Fruit fly (Drosophila melanogaster) whole organism, embryonic: ENCODE results near the gene Dpy-30L1.

ENCODE experiments used
- Abd-B ChIP-seq: fragments of 200-800 bp; sonication (Bioruptor generic); optimal IDR thresholded peaks from 2 replicates; lab custom pipeline; 2018; ENCODE audit warnings: missing biosample characterization, mild to moderate bottlenecking, missing genetic modification characterization, moderate library complexity
- BtbVII ChIP-seq: fragments of 200-800 bp; sonication (Bioruptor generic); optimal IDR thresholded peaks from 3 replicates; lab custom pipeline; 2017; ENCODE audit warnings: missing biosample characterization, mild to moderate bottlenecking, missing genetic modification characterization
- CG10209 ChIP-seq: fragments of 200-800 bp; sonication (Bioruptor generic); optimal IDR thresholded peaks from 3 replicates; lab custom pipeline; 2017; ENCODE audit warnings: missing biosample characterization, mild to moderate bottlenecking, missing genetic modification characterization, missing genetic modification reagents
- CG10979 ChIP-seq: fragments of 200-800 bp; sonication (Bioruptor generic); optimal IDR thresholded peaks from 2 replicates; lab custom pipeline; 2018; ENCODE audit warnings: missing biosample characterization, mild to moderate bottlenecking, missing genetic modification characterization, moderate library complexity
- CG11560 ChIP-seq: fragments of 200-800 bp; sonication (Bioruptor generic); IDR thresholded peaks from 3 replicates; pipeline ENCODE4 v1.3.6; 2022; ENCODE audit warnings: missing biosample characterization, missing genetic modification characterization
- CG12104 ChIP-seq: fragments of 200-800 bp; sonication (Bioruptor generic); optimal IDR thresholded peaks from 3 replicates; lab custom pipeline; 2016; ENCODE audit warnings: missing biosample characterization, missing genetic modification characterization
- CG12659 ChIP-seq: fragments of 200-800 bp; sonication (Bioruptor generic); optimal IDR thresholded peaks from 3 replicates; lab custom pipeline; 2017; ENCODE audit warnings: mild to moderate bottlenecking, missing biosample characterization, missing genetic modification reagents, missing genetic modification characterization
- CG14710 ChIP-seq: fragments of 200-800 bp; sonication (Bioruptor generic); optimal IDR thresholded peaks from 3 replicates; lab custom pipeline; 2019; ENCODE audit warnings: missing biosample characterization, mild to moderate bottlenecking, missing genetic modification characterization, moderate library complexity
- CG15011 ChIP-seq: fragments of 200-800 bp; sonication (Bioruptor generic); optimal IDR thresholded peaks from 3 replicates; lab custom pipeline; 2018; ENCODE audit warnings: missing biosample characterization, mild to moderate bottlenecking, missing genetic modification characterization
- CG15601 ChIP-seq: fragments of 200-800 bp; sonication (Bioruptor generic); optimal IDR thresholded peaks from 3 replicates; lab custom pipeline; 2019; ENCODE audit warnings: missing biosample characterization, mild to moderate bottlenecking, missing genetic modification characterization, moderate library complexity
- CG1603 ChIP-seq: fragments of 200-800 bp; sonication (Bioruptor generic); optimal IDR thresholded peaks from 2 replicates; lab custom pipeline; 2019; ENCODE audit warnings: missing biosample characterization, mild to moderate bottlenecking, missing genetic modification characterization, moderate library complexity
- CG1832 ChIP-seq: fragments of 200-800 bp; sonication (Bioruptor generic); optimal IDR thresholded peaks from 2 replicates; lab custom pipeline; 2017; ENCODE audit warnings: missing biosample characterization, mild to moderate bottlenecking, missing genetic modification characterization, inconsistent platforms
- CG18599 ChIP-seq: fragments of 200-800 bp; sonication (Bioruptor generic); optimal IDR thresholded peaks from 3 replicates; lab custom pipeline; 2017; ENCODE audit warnings: missing biosample characterization, missing genetic modification characterization, mild to moderate bottlenecking, moderate library complexity, missing genetic modification reagents
- CG3065 ChIP-seq: fragments of 200-800 bp; sonication (Bioruptor generic); optimal IDR thresholded peaks from 2 replicates; lab custom pipeline; 2016; ENCODE audit warnings: missing biosample characterization, missing genetic modification characterization
- CG3995 ChIP-seq: fragments of 200-800 bp; sonication (Bioruptor generic); optimal IDR thresholded peaks from 3 replicates; lab custom pipeline; 2016; ENCODE audit warnings: missing biosample characterization, missing genetic modification characterization
- CG42726 ChIP-seq: fragments of 200-800 bp; sonication (Bioruptor generic); IDR thresholded peaks from 2 replicates; pipeline ENCODE4 v1.3.6; 2022; ENCODE audit warnings: missing biosample characterization, missing genetic modification characterization; ENCODE audit not compliant: partially characterized antibody
- CG43689 ChIP-seq: fragments of 200-800 bp; sonication (Bioruptor generic); IDR thresholded peaks from 2 replicates; pipeline ENCODE4 v1.3.6; 2022; ENCODE audit warnings: missing biosample characterization, missing genetic modification characterization
- CG4730 ChIP-seq: fragments of 200-800 bp; sonication (Bioruptor generic); IDR thresholded peaks from 2 replicates; pipeline ENCODE4 v1.3.6; 2022; ENCODE audit warnings: missing biosample characterization, missing genetic modification characterization
- CG7556 ChIP-seq: fragments of 200-800 bp; sonication (Bioruptor generic); optimal IDR thresholded peaks from 2 replicates; lab custom pipeline; 2017; ENCODE audit warnings: missing biosample characterization, mild to moderate bottlenecking, missing genetic modification characterization
- CG7963 ChIP-seq: fragments of 200-800 bp; sonication (Bioruptor generic); IDR thresholded peaks from 3 replicates; pipeline ENCODE4 v1.3.6; 2022; ENCODE audit warnings: missing biosample characterization, missing genetic modification characterization; ENCODE audit not compliant: partially characterized antibody
- CG9609 ChIP-seq: fragments of 200-800 bp; sonication (Bioruptor generic); optimal IDR thresholded peaks from 3 replicates; lab custom pipeline; 2016; ENCODE audit warnings: missing biosample characterization, missing genetic modification characterization
- CHES-1-like ChIP-seq: fragments of 200-800 bp; sonication (Bioruptor generic); optimal IDR thresholded peaks from 2 replicates; lab custom pipeline; 2016; ENCODE audit warnings: missing biosample characterization, missing genetic modification characterization
- CkIIα-i1 ChIP-seq: fragments of 200-800 bp; sonication (Bioruptor generic); IDR thresholded peaks from 2 replicates; pipeline ENCODE4 v1.3.6; 2022; ENCODE audit warnings: missing biosample characterization, missing genetic modification characterization
- D ChIP-seq, 2 experiments: fragments of 200-800 bp in 1 of 2; fragments of >200 bp in 1 of 2; sonication (Bioruptor generic) in 1 of 2; optimal IDR thresholded peaks; 2 replicates in 1 of 2; 3 replicates in 1 of 2; lab custom pipeline; 2017; ENCODE audit warnings: mild to moderate bottlenecking in 1 of 2, missing biosample characterization in 1 of 2, missing genetic modification characterization in 1 of 2, missing genetic modification reagents in 1 of 2
- Fer3 ChIP-seq: fragments of 200-800 bp; sonication (Bioruptor generic); optimal IDR thresholded peaks from 2 replicates; lab custom pipeline; 2018; ENCODE audit warnings: missing biosample characterization, mild to moderate bottlenecking, missing genetic modification characterization, moderate library complexity
- Gug ChIP-seq: fragments of 200-800 bp; sonication (Bioruptor generic); IDR thresholded peaks from 4 replicates; pipeline ENCODE4 v1.3.6; 2022; ENCODE audit warnings: missing biosample characterization, missing genetic modification characterization
- Hand ChIP-seq: fragments of 200-800 bp; sonication (Bioruptor generic); optimal IDR thresholded peaks from 2 replicates; lab custom pipeline; 2017; ENCODE audit warnings: mild to moderate bottlenecking, missing biosample characterization, missing genetic modification reagents, missing genetic modification characterization
- Mad ChIP-seq: fragments of 200-800 bp; sonication (Bioruptor generic); optimal IDR thresholded peaks from 2 replicates; lab custom pipeline; 2016; ENCODE audit warnings: missing biosample characterization, missing genetic modification characterization
- NC2β ChIP-seq: fragments of 200-800 bp; sonication (Bioruptor generic); optimal IDR thresholded peaks from 2 replicates; lab custom pipeline; 2016; ENCODE audit warnings: missing biosample characterization, missing genetic modification characterization
- TFAM ChIP-seq: fragments of 200-800 bp; sonication (Bioruptor generic); optimal IDR thresholded peaks from 2 replicates; lab custom pipeline; 2017; ENCODE audit warnings: missing biosample characterization, missing genetic modification characterization, inconsistent platforms
- amos ChIP-seq: fragments of 200-800 bp; sonication (Bioruptor generic); IDR thresholded peaks from 2 replicates; pipeline ENCODE4 v1.3.6; 2022; ENCODE audit warnings: missing biosample characterization, missing genetic modification characterization; ENCODE audit not compliant: partially characterized antibody
- ap ChIP-seq: fragments of 200-800 bp; sonication (Bioruptor generic); IDR thresholded peaks from 2 replicates; pipeline ENCODE4 v1.3.6; 2022; ENCODE audit warnings: missing biosample characterization, missing genetic modification characterization
- dm ChIP-seq: fragments of 200-800 bp; sonication (Bioruptor generic); optimal IDR thresholded peaks from 3 replicates; lab custom pipeline; 2016; ENCODE audit warnings: missing biosample characterization, missing genetic modification characterization
- exex ChIP-seq: fragments of 200-800 bp; sonication (Bioruptor generic); optimal IDR thresholded peaks from 4 replicates; lab custom pipeline; 2018; ENCODE audit warnings: missing biosample characterization, mild to moderate bottlenecking, missing genetic modification characterization, moderate library complexity
- fu2 ChIP-seq: fragments of 200-800 bp; sonication (Bioruptor generic); optimal IDR thresholded peaks from 2 replicates; lab custom pipeline; 2016; ENCODE audit warnings: missing biosample characterization, missing genetic modification characterization
- ham ChIP-seq: fragments of 200-800 bp; sonication (Bioruptor generic); IDR thresholded peaks from 2 replicates; pipeline ENCODE4 v1.3.6; 2022; ENCODE audit warnings: missing biosample characterization, missing genetic modification characterization
- insv ChIP-seq, 2 experiments: fragments of 200-800 bp; sonication (Bioruptor generic); optimal IDR thresholded peaks; 3 replicates each; lab custom pipeline; 2016 to 2018; ENCODE audit warnings: missing biosample characterization in 2 of 2, missing genetic modification characterization in 2 of 2
- jigr1 ChIP-seq: fragments of 200-800 bp; sonication (Bioruptor generic); IDR thresholded peaks from 3 replicates; pipeline ENCODE4 v1.3.6; 2022; ENCODE audit warnings: missing biosample characterization, missing genetic modification characterization
- jumu ChIP-seq: fragments of 200-800 bp; sonication (Bioruptor generic); optimal IDR thresholded peaks from 3 replicates; lab custom pipeline; 2016; ENCODE audit warnings: missing biosample characterization, missing genetic modification characterization
- klu ChIP-seq: fragments of 200-800 bp; sonication (Bioruptor generic); IDR thresholded peaks from 2 replicates; pipeline ENCODE4 v1.3.6; 2022; ENCODE audit warnings: missing biosample characterization, missing genetic modification characterization
- lilli ChIP-seq: fragments of 200-800 bp; sonication (Bioruptor generic); optimal IDR thresholded peaks from 3 replicates; lab custom pipeline; 2016; ENCODE audit warnings: missing biosample characterization, missing genetic modification characterization
- nau ChIP-seq: fragments of 200-800 bp; sonication (Bioruptor generic); optimal IDR thresholded peaks from 3 replicates; lab custom pipeline; 2017; ENCODE audit warnings: missing biosample characterization, mild to moderate bottlenecking, missing genetic modification characterization, missing genetic modification reagents
- onecut ChIP-seq: fragments of 200-800 bp; sonication (Bioruptor generic); IDR thresholded peaks from 2 replicates; pipeline ENCODE4 v1.3.6; 2022; ENCODE audit warnings: missing biosample characterization, missing genetic modification characterization
- otp ChIP-seq: fragments of 200-800 bp; sonication (Bioruptor generic); IDR thresholded peaks from 3 replicates; pipeline ENCODE4, ENCODE4 v1.3.6; 2022; ENCODE audit warnings: missing biosample characterization, missing genetic modification characterization
- sr ChIP-seq: fragments of 200-800 bp; sonication (Bioruptor generic); IDR thresholded peaks from 3 replicates; pipeline ENCODE4 v1.3.6; 2022; ENCODE audit warnings: missing biosample characterization, missing genetic modification characterization
- tll ChIP-seq, 2 experiments: fragments of 200-800 bp in 1 of 2; fragments of >200 bp in 1 of 2; sonication (Bioruptor generic) in 1 of 2; optimal IDR thresholded peaks; 2 replicates each; lab custom pipeline; 2017 to 2019; ENCODE audit warnings: missing biosample characterization in 2 of 2, missing genetic modification characterization in 2 of 2, mild to moderate bottlenecking in 1 of 2, moderate library complexity in 1 of 2
- wek ChIP-seq: fragments of 200-800 bp; sonication (Bioruptor generic); optimal IDR thresholded peaks from 3 replicates; lab custom pipeline; 2018; ENCODE audit warnings: missing biosample characterization, mild to moderate bottlenecking, missing genetic modification characterization, moderate library complexity
- z ChIP-seq: fragments of 200-800 bp; sonication (Bioruptor generic); IDR thresholded peaks from 3 replicates; pipeline ENCODE4 v1.3.6; 2022; ENCODE audit warnings: missing biosample characterization, missing genetic modification characterization

The Dpy-30L1 gene

DNA sequence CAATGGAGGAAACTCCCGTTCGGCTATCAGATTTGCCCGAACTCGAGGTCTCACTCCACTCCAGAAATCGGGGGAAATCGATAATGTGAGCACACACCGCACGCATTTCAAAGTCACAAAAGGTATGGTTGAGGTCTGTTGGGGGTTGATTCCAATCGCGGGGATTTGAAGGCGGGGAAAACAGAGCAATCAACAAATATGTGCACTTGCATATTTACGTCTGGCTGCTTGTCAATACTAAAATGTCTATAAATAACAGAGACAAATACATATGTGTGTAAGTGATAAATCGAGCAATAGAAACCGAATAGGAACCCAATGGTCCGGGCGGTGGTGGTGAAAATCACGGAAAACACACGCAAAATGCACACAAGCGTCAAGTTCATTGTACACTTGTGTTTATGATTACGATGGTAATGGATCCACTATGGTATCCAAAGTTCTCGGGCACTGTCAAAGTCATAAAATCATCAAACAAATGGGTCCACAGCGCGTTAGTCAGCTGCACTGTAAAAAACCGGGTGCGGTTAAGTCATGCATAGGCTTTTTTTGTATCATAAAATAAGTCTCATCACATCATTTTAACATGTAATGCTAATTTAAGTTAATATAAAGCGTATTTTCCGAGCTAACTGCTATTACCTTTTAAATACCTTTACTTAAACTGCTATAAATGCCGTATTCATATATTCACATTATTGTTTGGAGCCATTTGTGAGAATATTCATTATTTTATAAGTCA, 19.6 kb downstream of the Dpy-30L1 start (continued):
- TF ChIP-seq D (optimal IDR thresholded peaks at IDR 0.05; lab: Kevin White, UChicago) (no peak), D (GFP tag; optimal IDR thresholded peaks at IDR 0.05; lab: Kevin White, UChicago) (peak; percentile 93), fu2 (GFP tag; lab: Kevin White, UChicago) (peak; percentile 60), CG12104 (GFP tag; lab: Kevin White, UChicago) (peak; percentile 92), CG42726 (GFP tag; lab: Robert Waterston, UW) (no peak), Mad (GFP tag; lab: Kevin White, UChicago) (peak; percentile 78), CHES-1-like (GFP tag; lab: Kevin White, UChicago) (peak; percentile 90), CG18599 (GFP tag; lab: Kevin White, UChicago) (peak; percentile 83), tll (GFP tag; optimal IDR thresholded peaks at IDR 0.05; lab: Kevin White, UChicago) (peak in 1 of 2 experiments; percentile 50), Abd-B (GFP tag; lab: Kevin White, UChicago) (peak; percentile 60), lilli (GFP tag; lab: Kevin White, UChicago) (no peak), CG4730 (GFP tag; lab: Robert Waterston, UW) (peak; percentile 61; the same call in 1 of the 2 replicates), z (GFP tag; lab: Robert Waterston, UW) (peak; percentile 68), CkIIα-i1 (GFP tag; lab: Robert Waterston, UW) (peak; percentile 58; the same call in 1 of the 2 replicates), CG14710 (tag; lab: Kevin White, UChicago) (peak; percentile 95), NC2β (peak; percentile 95), CG12659 (GFP tag; lab: Kevin White, UChicago) (peak; percentile 64), CG3995 (GFP tag; lab: Kevin White, UChicago) (peak; percentile 16), Gug (no peak; the same call in 2 of the 4 replicates), jigr1 (GFP tag; lab: Robert Waterston, UW) (no peak), insv (GFP tag; optimal IDR thresholded peaks at IDR 0.05; lab: Kevin White, UChicago) (peak in 1 of 2 experiments; percentile 32), dm (GFP tag; lab: Kevin White, UChicago) (peak; percentile 58), onecut (peak; percentile 97), CG7963 (GFP tag; lab: Robert Waterston, UW) (no peak), ap (GFP tag; lab: Robert Waterston, UW) (peak; percentile 52; the same call in 1 of the 2 replicates), wek (GFP tag; lab: Kevin White, UChicago) (peak; percentile 92), klu (GFP tag; lab: Robert Waterston, UW) (no peak; the same call in 1 of the 2 replicates), CG15011 (GFP tag; lab: Kevin White, UChicago) (peak; percentile 88), Fer3 (tag; lab: Kevin White, UChicago) (peak; percentile 80), TFAM (peak; percentile 80), exex (tag; lab: Kevin White, UChicago) (peak; percentile 60), CG1832 (GFP tag; lab: Kevin White, UChicago) (no peak), Hand (GFP tag; lab: Kevin White, UChicago) (peak; percentile 46), CG10979 (peak; percentile 73), jumu (GFP tag; lab: Kevin White, UChicago) (peak; percentile 83), CG15601 (peak; percentile 95), sr (peak; percentile 90), BtbVII (GFP tag; lab: Kevin White, UChicago) (peak; percentile 83), CG10209 (GFP tag; lab: Kevin White, UChicago) (peak; percentile 95), CG43689 (GFP tag; lab: Robert Waterston, UW) (0 out of 2 replicates have a peak, but pooled peaks have one; percentile 36), CG7556 (GFP tag; lab: Kevin White, UChicago) (peak; percentile 86), nau (peak; percentile 90), ham (GFP tag; lab: Robert Waterston, UW) (no peak), CG3065 (GFP tag; lab: Kevin White, UChicago) (peak; percentile 86), otp (GFP tag; lab: Robert Waterston, UW) (peak; percentile 95), CG1603 (peak; percentile 97), CG9609 (GFP tag; lab: Kevin White, UChicago) (peak; percentile 80), amos (GFP tag; lab: Robert Waterston, UW) (no peak), CG11560 (tag; lab: Robert Waterston, UW) (no peak)
